Fruit fly (Drosophila melanogaster) whole organism, embryonic: ENCODE measurements around the gene Vm32E.

Source experiments
- Aef1 ChIP-seq: fragments of 200-800 bp; sonication (Bioruptor generic); IDR thresholded peaks from 3 replicates; pipeline ENCODE4 v1.3.6; 2022; ENCODE audit warnings: missing biosample characterization, missing genetic modification characterization
- CG10274 ChIP-seq: fragments of 200-800 bp; sonication (Bioruptor generic); optimal IDR thresholded peaks from 3 replicates; lab custom pipeline; 2017; ENCODE audit warnings: missing biosample characterization, mild to moderate bottlenecking, missing genetic modification characterization
- CG11560 ChIP-seq: fragments of 200-800 bp; sonication (Bioruptor generic); IDR thresholded peaks from 3 replicates; pipeline ENCODE4 v1.3.6; 2022; ENCODE audit warnings: missing biosample characterization, missing genetic modification characterization
- CG12155 ChIP-seq: fragments of 200-800 bp; sonication (Bioruptor generic); optimal IDR thresholded peaks from 3 replicates; lab custom pipeline; 2016; ENCODE audit warnings: missing biosample characterization, missing genetic modification characterization
- CG12769 ChIP-seq: fragments of 200-800 bp; sonication (Bioruptor generic); optimal IDR thresholded peaks from 2 replicates; lab custom pipeline; 2019; ENCODE audit warnings: missing biosample characterization, mild to moderate bottlenecking, missing genetic modification characterization, moderate library complexity
- CG15479 ChIP-seq: fragments of 200-800 bp; sonication (Bioruptor generic); optimal IDR thresholded peaks from 3 replicates; lab custom pipeline; 2019; ENCODE audit warnings: missing biosample characterization, mild to moderate bottlenecking, missing genetic modification characterization, moderate library complexity
- CG15514 ChIP-seq: fragments of 200-800 bp; sonication (Bioruptor generic); optimal IDR thresholded peaks from 3 replicates; lab custom pipeline; 2017; ENCODE audit warnings: missing biosample characterization, missing genetic modification characterization, mild to moderate bottlenecking, moderate library complexity, missing genetic modification reagents
- CG1602 ChIP-seq: fragments of 200-800 bp; sonication (Bioruptor generic); optimal IDR thresholded peaks from 3 replicates; lab custom pipeline; 2016; ENCODE audit warnings: missing biosample characterization, missing genetic modification characterization
- CG17568 ChIP-seq: fragments of 200-800 bp; sonication (Bioruptor generic); optimal IDR thresholded peaks from 2 replicates; lab custom pipeline; 2018; ENCODE audit warnings: missing biosample characterization, mild to moderate bottlenecking, missing genetic modification characterization, moderate library complexity
- CG2712 ChIP-seq: fragments of 200-800 bp; optimal IDR thresholded peaks from 3 replicates; lab custom pipeline; 2019; ENCODE audit warnings: missing biosample characterization, mild to moderate bottlenecking, missing genetic modification characterization, moderate library complexity
- CG3847 ChIP-seq: fragments of 200-800 bp; sonication (Bioruptor generic); IDR thresholded peaks from 2 replicates; pipeline ENCODE4 v1.3.6; 2022; ENCODE audit warnings: missing biosample characterization, missing genetic modification characterization
- CG42726 ChIP-seq: fragments of 200-800 bp; sonication (Bioruptor generic); IDR thresholded peaks from 2 replicates; pipeline ENCODE4 v1.3.6; 2022; ENCODE audit warnings: missing biosample characterization, missing genetic modification characterization; ENCODE audit not compliant: partially characterized antibody
- CG7271 ChIP-seq: fragments of 200-800 bp; sonication (Bioruptor generic); optimal IDR thresholded peaks from 2 replicates; lab custom pipeline; 2018; ENCODE audit warnings: missing biosample characterization, mild to moderate bottlenecking, missing genetic modification characterization, moderate library complexity
- CG7372 ChIP-seq: fragments of 200-800 bp; sonication (Bioruptor generic); IDR thresholded peaks from 2 replicates; pipeline ENCODE4 v1.3.6; 2022; ENCODE audit warnings: missing biosample characterization, missing genetic modification characterization
- CG7839 ChIP-seq: fragments of 200-800 bp; sonication (Bioruptor generic); optimal IDR thresholded peaks from 3 replicates; lab custom pipeline; 2018; ENCODE audit warnings: missing biosample characterization, mild to moderate bottlenecking, missing genetic modification characterization, moderate library complexity
- CG7928 ChIP-seq: fragments of 200-800 bp; sonication (Bioruptor generic); optimal IDR thresholded peaks from 2 replicates; lab custom pipeline; 2017; ENCODE audit warnings: missing biosample characterization, mild to moderate bottlenecking, missing genetic modification characterization
- H15 ChIP-seq: fragments of 200-800 bp; sonication (Bioruptor generic); IDR thresholded peaks from 3 replicates; pipeline ENCODE4 v1.3.6; 2022; ENCODE audit warnings: missing biosample characterization, missing genetic modification characterization
- Hmx ChIP-seq: fragments of 200-800 bp; sonication (Bioruptor generic); optimal IDR thresholded peaks from 2 replicates; lab custom pipeline; 2016; ENCODE audit warnings: missing biosample characterization, missing genetic modification characterization
- Lpt ChIP-seq: fragments of >200 bp; optimal IDR thresholded peaks from 2 replicates; lab custom pipeline; 2018; ENCODE audit warnings: missing biosample characterization, missing genetic modification characterization
- Nf-YA ChIP-seq: fragments of 200-800 bp; sonication (Bioruptor generic); IDR thresholded peaks from 2 replicates; pipeline ENCODE4 v1.3.6; 2022; ENCODE audit warnings: missing biosample characterization, missing genetic modification characterization
- NfI ChIP-seq: fragments of 200-800 bp; sonication (Bioruptor generic); optimal IDR thresholded peaks from 3 replicates; lab custom pipeline; 2018; ENCODE audit warnings: missing biosample characterization, mild to moderate bottlenecking, missing genetic modification characterization, moderate library complexity
- Optix ChIP-seq: fragments of 200-800 bp; sonication (Bioruptor generic); IDR thresholded peaks from 3 replicates; pipeline ENCODE4 v1.3.6; 2022; ENCODE audit warnings: missing biosample characterization, missing genetic modification characterization
- Sox102F ChIP-seq: fragments of 200-800 bp; sonication (Bioruptor generic); optimal IDR thresholded peaks from 2 replicates; lab custom pipeline; 2018; ENCODE audit warnings: missing biosample characterization, mild to moderate bottlenecking, missing genetic modification characterization, moderate library complexity
- amos ChIP-seq: fragments of 200-800 bp; sonication (Bioruptor generic); IDR thresholded peaks from 2 replicates; pipeline ENCODE4 v1.3.6; 2022; ENCODE audit warnings: missing biosample characterization, missing genetic modification characterization; ENCODE audit not compliant: partially characterized antibody
- ara ChIP-seq: fragments of 200-800 bp; sonication (Bioruptor generic); IDR thresholded peaks from 2 replicates; pipeline ENCODE4 v1.3.6; 2022; ENCODE audit warnings: missing biosample characterization, missing genetic modification characterization
- bbx ChIP-seq: fragments of 200-800 bp; sonication (Bioruptor generic); IDR thresholded peaks from 2 replicates; pipeline ENCODE4 v1.3.6; 2022; ENCODE audit warnings: missing biosample characterization, missing genetic modification characterization; ENCODE audit not compliant: partially characterized antibody
- cas ChIP-seq: fragments of 200-800 bp; sonication (Bioruptor generic); IDR thresholded peaks from 2 replicates; pipeline ENCODE4 v1.3.6; 2022; ENCODE audit warnings: missing biosample characterization, missing genetic modification characterization
- chinmo ChIP-seq: fragments of 200-800 bp; sonication (Bioruptor generic); IDR thresholded peaks from 4 replicates; pipeline ENCODE4 v1.3.6; 2022; ENCODE audit warnings: missing biosample characterization, missing genetic modification characterization; ENCODE audit not compliant: partially characterized antibody
- dmrt11E ChIP-seq: fragments of 200-800 bp; sonication (Bioruptor generic); optimal IDR thresholded peaks from 3 replicates; lab custom pipeline; 2018; ENCODE audit warnings: missing biosample characterization, mild to moderate bottlenecking, missing genetic modification characterization, moderate library complexity
- eyg ChIP-seq: fragments of 200-800 bp; sonication (Bioruptor generic); optimal IDR thresholded peaks from 3 replicates; lab custom pipeline; 2016; ENCODE audit warnings: missing biosample characterization, missing genetic modification characterization
- fd3F ChIP-seq: fragments of 200-800 bp; sonication (Bioruptor generic); optimal IDR thresholded peaks from 2 replicates; lab custom pipeline; 2018; ENCODE audit warnings: missing biosample characterization, mild to moderate bottlenecking, missing genetic modification characterization, moderate library complexity
- ftz-f1 ChIP-seq: fragments of 200-800 bp; sonication (Bioruptor generic); optimal IDR thresholded peaks from 2 replicates; lab custom pipeline; 2016; ENCODE audit warnings: missing biosample characterization, missing genetic modification characterization
- gem ChIP-seq: fragments of 200-800 bp; sonication (Bioruptor generic); optimal IDR thresholded peaks from 2 replicates; lab custom pipeline; 2019; ENCODE audit warnings: missing biosample characterization, mild to moderate bottlenecking, missing genetic modification characterization, moderate library complexity
- grau ChIP-seq: fragments of 200-800 bp; optimal IDR thresholded peaks from 3 replicates; lab custom pipeline; 2019; ENCODE audit warnings: missing biosample characterization, mild to moderate bottlenecking, missing genetic modification characterization, moderate library complexity
- gro ChIP-seq: fragments of 200-800 bp; sonication (Bioruptor generic); optimal IDR thresholded peaks from 2 replicates; lab custom pipeline; 2016; ENCODE audit warnings: missing biosample characterization, missing genetic modification characterization
- h ChIP-seq: fragments of >200 bp; optimal IDR thresholded peaks from 2 replicates; lab custom pipeline; 2017
- ham ChIP-seq: fragments of 200-800 bp; sonication (Bioruptor generic); IDR thresholded peaks from 2 replicates; pipeline ENCODE4 v1.3.6; 2022; ENCODE audit warnings: missing biosample characterization, missing genetic modification characterization
- her ChIP-seq: fragments of 200-800 bp; sonication (Bioruptor generic); optimal IDR thresholded peaks from 2 replicates; lab custom pipeline; 2016; ENCODE audit warnings: missing biosample characterization, missing genetic modification characterization
- hkb ChIP-seq, 2 experiments: fragments of 200-800 bp in 1 of 2; fragments of >200 bp in 1 of 2; sonication (Bioruptor generic) in 1 of 2; IDR thresholded peaks in 1 of 2; optimal IDR thresholded peaks in 1 of 2; 2 replicates each; pipeline versions ENCODE4 v1.3.6 to Lab custom; 2017 to 2022; ENCODE audit warnings: missing biosample characterization in 1 of 2, missing genetic modification characterization in 1 of 2
- ind ChIP-seq: fragments of 200-800 bp; sonication (Bioruptor generic); optimal IDR thresholded peaks from 3 replicates; lab custom pipeline; 2016; ENCODE audit warnings: missing biosample characterization, missing genetic modification characterization
- luna ChIP-seq: fragments of 200-800 bp; sonication (Bioruptor generic); optimal IDR thresholded peaks from 2 replicates; lab custom pipeline; 2016; ENCODE audit warnings: missing biosample characterization, missing genetic modification characterization
- mam ChIP-seq: fragments of 200-800 bp; sonication (Bioruptor generic); optimal IDR thresholded peaks from 3 replicates; lab custom pipeline; 2016; ENCODE audit warnings: missing biosample characterization, missing genetic modification characterization
- run ChIP-seq: fragments of 200-800 bp; sonication (Bioruptor generic); optimal IDR thresholded peaks from 3 replicates; lab custom pipeline; 2018; ENCODE audit warnings: missing biosample characterization, mild to moderate bottlenecking, missing genetic modification characterization
- sens ChIP-seq: fragments of 200-800 bp; sonication (Bioruptor generic); peaks from one replicate; lab custom pipeline; 2016; ENCODE audit warnings: missing biosample characterization, missing genetic modification characterization
- sim ChIP-seq: fragments of 200-800 bp; sonication (Bioruptor generic); IDR thresholded peaks from 2 replicates; pipeline ENCODE4 v1.3.6; 2022; ENCODE audit warnings: missing biosample characterization, missing genetic modification characterization
- sima ChIP-seq: fragments of 200-800 bp; sonication (Bioruptor generic); optimal IDR thresholded peaks from 2 replicates; lab custom pipeline; 2016; ENCODE audit warnings: missing biosample characterization, missing genetic modification characterization
- ssp ChIP-seq: fragments of 200-800 bp; sonication (Bioruptor generic); IDR thresholded peaks from 2 replicates; pipeline ENCODE4 v1.3.6; 2022; ENCODE audit warnings: missing biosample characterization, missing genetic modification characterization
- sug ChIP-seq: fragments of 200-800 bp; optimal IDR thresholded peaks from 2 replicates; lab custom pipeline; 2019; ENCODE audit warnings: missing biosample characterization, mild to moderate bottlenecking, missing genetic modification characterization, moderate library complexity
- trem ChIP-seq: fragments of 200-800 bp; optimal IDR thresholded peaks from 3 replicates; lab custom pipeline; 2019; ENCODE audit warnings: missing biosample characterization, mild to moderate bottlenecking, missing genetic modification characterization, moderate library complexity
- usp ChIP-seq: fragments of >200 bp; optimal IDR thresholded peaks from 2 replicates; lab custom pipeline; 2017; ENCODE audit warnings: missing biosample characterization, missing genetic modification characterization
- zen ChIP-seq: fragments of 200-800 bp; sonication (Bioruptor generic); optimal IDR thresholded peaks from 3 replicates; lab custom pipeline; 2018; ENCODE audit warnings: missing biosample characterization, mild to moderate bottlenecking, missing genetic modification characterization, moderate library complexity

The Vm32E gene

dm6 chr2L:11203494-11204010 lies 32.1 kb upstream of the Vm32E start, which contains the start of gene Ca-beta (continued):
- TF ChIP-seq zen (tag; lab: Kevin White, UChicago) (no peak), sens (GFP tag; lab: Kevin White, UChicago) (peak; percentile 58), h (no peak), eyg (GFP tag; lab: Kevin White, UChicago) (no peak), CG17568 (GFP tag; lab: Kevin White, UChicago) (no peak), usp (GFP tag; lab: Kevin White, UChicago) (no peak), trem (no peak), mam (GFP tag; lab: Kevin White, UChicago) (peak; percentile 67), sug (peak; percentile 24), her (GFP tag; lab: Kevin White, UChicago) (peak; percentile 34), CG10274 (GFP tag; lab: Kevin White, UChicago) (no peak), CG42726 (GFP tag; lab: Robert Waterston, UW) (0 out of 2 replicates have a peak, but pooled peaks have one; percentile 19), grau (tag; lab: Kevin White, UChicago) (peak; percentile 45), CG3847 (peak; percentile 52), CG12155 (GFP tag; lab: Kevin White, UChicago) (no peak), gem (peak; percentile 40), ind (GFP tag; lab: Kevin White, UChicago) (peak; percentile 46), chinmo (GFP tag; lab: Robert Waterston, UW) (no peak), CG7372 (GFP tag; lab: Robert Waterston, UW) (no peak), Aef1 (GFP tag; lab: Robert Waterston, UW) (peak; percentile 42; the same call in 1 of the 3 replicates), CG1602 (GFP tag; lab: Kevin White, UChicago) (no peak), H15 (0 out of 3 replicates have a peak, but pooled peaks have one; percentile 33), Optix (GFP tag; lab: Robert Waterston, UW) (no peak), Sox102F (GFP tag; lab: Kevin White, UChicago) (peak; percentile 19), ftz-f1 (GFP tag; lab: Kevin White, UChicago) (no peak), sim (GFP tag; lab: Robert Waterston, UW) (no peak), luna (GFP tag; lab: Kevin White, UChicago) (no peak), CG11560 (no peak; the same call in 2 of the 3 replicates), NfI (peak; percentile 41), fd3F (GFP tag; lab: Kevin White, UChicago) (no peak), hkb (optimal IDR thresholded peaks at IDR 0.05; lab: Kevin White, UChicago) (no peak), hkb (GFP tag; IDR thresholded peaks at IDR 0.05; lab: Robert Waterston, UW) (no peak; the same call in 1 of the 2 replicates), run (no peak), CG7271 (tag; lab: Kevin White, UChicago) (no peak), cas (no peak), gro (GFP tag; lab: Kevin White, UChicago) (peak; percentile 48), CG7839 (tag; lab: Kevin White, UChicago) (peak; percentile 47), CG2712 (tag; lab: Kevin White, UChicago) (no peak), CG15479 (GFP tag; lab: Kevin White, UChicago) (no peak), bbx (GFP tag; lab: Robert Waterston, UW) (no peak), ssp (peak; percentile 26; the same call in 1 of the 2 replicates), Lpt (no peak), CG7928 (GFP tag; lab: Kevin White, UChicago) (no peak), ham (GFP tag; lab: Robert Waterston, UW) (no peak), CG15514 (GFP tag; lab: Kevin White, UChicago) (peak; percentile 44), Nf-YA (no peak), CG12769 (peak; percentile 78), amos (GFP tag; lab: Robert Waterston, UW) (no peak), sima (GFP tag; lab: Kevin White, UChicago) (no peak), dmrt11E (tag; lab: Kevin White, UChicago) (no peak), Hmx (no peak), ara (no peak)
